Worm (Caenorhabditis elegans) whole organism, mixed stage, embryonic: ENCODE measurements around the gene puf-9.

Source experiments
- ceh-39 ChIP-seq: fragments of 150-350 bp; optimal IDR thresholded peaks from 2 replicates; lab custom pipeline; 2014; ENCODE audit warnings: missing biosample characterization, missing genetic modification characterization
- snpc-4 ChIP-seq: fragments of 150-350 bp; optimal IDR thresholded peaks from 2 replicates; lab custom pipeline; 2014; ENCODE audit warnings: missing biosample characterization, missing genetic modification characterization

DNA sequence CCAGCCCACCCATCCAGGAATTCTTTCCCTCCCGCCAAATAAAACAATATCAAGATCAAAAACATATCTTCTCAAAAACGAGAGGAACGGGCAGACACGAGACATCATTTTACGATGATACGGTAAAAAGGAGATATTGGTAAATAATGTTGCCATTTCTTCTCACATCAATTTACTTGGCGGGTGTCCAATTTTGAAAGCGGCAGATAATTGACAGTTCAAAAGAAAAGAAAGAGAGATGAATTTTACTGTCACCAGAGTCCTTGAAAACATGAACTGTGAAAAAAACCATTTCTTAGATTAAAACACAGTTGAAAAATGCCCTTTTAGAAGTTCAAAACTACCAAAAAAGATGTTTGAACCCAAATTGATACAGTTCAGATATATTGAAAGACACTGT, 30.7 kb upstream of the puf-9 start:
- TF ChIP-seq snpc-4: no peak
- TF ChIP-seq ceh-39 (tag; lab: Kevin White, UChicago): no peak
